Fruit fly (Drosophila melanogaster) whole organism, pupa: ENCODE data around the gene fln.

Experiments used
- CG10348 ChIP-seq: fragments of 200-800 bp; sonication (Bioruptor generic); IDR thresholded peaks from 2 replicates; pipeline ENCODE4 v1.3.6; 2022; ENCODE audit warnings: missing biosample characterization, missing genetic modification characterization
- fd96Ca ChIP-seq: fragments of 200-800 bp; sonication (Bioruptor generic); IDR thresholded peaks from 3 replicates; pipeline ENCODE4 v1.3.6; 2022; ENCODE audit warnings: missing biosample characterization, missing genetic modification characterization

DNA sequence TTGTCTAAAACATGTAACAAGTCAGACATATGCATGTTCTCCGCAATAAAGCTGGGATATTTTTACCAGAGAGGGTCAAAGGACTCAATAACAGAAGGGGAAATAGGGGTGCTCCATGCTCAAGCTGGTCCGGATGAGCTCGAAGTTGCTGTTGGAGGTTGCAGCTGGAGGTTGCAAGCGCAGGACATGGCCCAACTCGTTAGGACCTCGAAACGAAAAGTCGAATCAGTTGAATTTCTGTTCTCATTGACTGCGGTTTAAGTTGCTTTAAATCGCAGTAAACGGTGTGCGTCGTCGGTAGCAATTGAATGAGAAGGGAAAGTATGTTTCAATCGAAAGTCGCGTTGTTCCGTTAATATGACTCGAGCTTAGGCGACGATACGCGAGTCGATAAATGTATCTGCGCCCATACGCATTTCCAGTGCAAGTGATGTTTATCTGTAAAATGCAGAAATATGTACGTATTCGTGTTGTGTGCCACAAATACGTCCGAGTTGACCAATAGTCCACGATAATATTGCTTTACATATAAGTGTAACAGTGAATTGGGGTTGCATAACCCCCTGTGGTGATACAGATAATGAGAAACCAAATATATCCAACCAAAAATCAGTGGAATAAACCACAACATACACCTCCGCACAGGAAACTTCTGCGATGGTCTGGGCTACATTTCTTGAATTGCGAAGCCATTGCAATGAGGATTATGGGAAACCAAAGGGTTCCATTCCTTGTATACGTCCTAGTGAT is 14.2 kb upstream of the fln start, which contains the start of gene kug:
- TF ChIP-seq fd96Ca (GFP tag; lab: Robert Waterston, UW): no peak
- TF ChIP-seq CG10348: no peak
